Fruit fly (Drosophila melanogaster) whole organism, embryonic: ENCODE data around the gene CG6893.

Experiments
- B-H2 ChIP-seq: fragments of 200-800 bp; sonication (Bioruptor generic); optimal IDR thresholded peaks from 2 replicates; lab custom pipeline; 2018; ENCODE audit warnings: missing biosample characterization, mild to moderate bottlenecking, missing genetic modification characterization
- CG10654 ChIP-seq: fragments of 200-800 bp; sonication (Bioruptor generic); optimal IDR thresholded peaks from 2 replicates; lab custom pipeline; 2016; ENCODE audit warnings: missing biosample characterization, missing genetic modification characterization
- CG11247 ChIP-seq: fragments of 200-800 bp; sonication (Bioruptor generic); IDR thresholded peaks from 2 replicates; pipeline ENCODE4 v1.3.6; 2022; ENCODE audit warnings: missing biosample characterization, missing genetic modification characterization
- CG11560 ChIP-seq: fragments of 200-800 bp; sonication (Bioruptor generic); IDR thresholded peaks from 3 replicates; pipeline ENCODE4 v1.3.6; 2022; ENCODE audit warnings: missing biosample characterization, missing genetic modification characterization
- CG11696 ChIP-seq: fragments of 200-800 bp; sonication (Bioruptor generic); IDR thresholded peaks from 2 replicates; pipeline ENCODE4 v1.3.6; 2022; ENCODE audit warnings: missing biosample characterization, missing genetic modification characterization
- CG12659 ChIP-seq: fragments of 200-800 bp; sonication (Bioruptor generic); optimal IDR thresholded peaks from 3 replicates; lab custom pipeline; 2017; ENCODE audit warnings: mild to moderate bottlenecking, missing biosample characterization, missing genetic modification reagents, missing genetic modification characterization
- CG18599 ChIP-seq: fragments of 200-800 bp; sonication (Bioruptor generic); optimal IDR thresholded peaks from 3 replicates; lab custom pipeline; 2017; ENCODE audit warnings: missing biosample characterization, missing genetic modification characterization, mild to moderate bottlenecking, moderate library complexity, missing genetic modification reagents
- CG18764 ChIP-seq: fragments of 200-800 bp; sonication (Bioruptor generic); optimal IDR thresholded peaks from 3 replicates; lab custom pipeline; 2016; ENCODE audit warnings: missing biosample characterization, missing genetic modification characterization
- CG2889 ChIP-seq: fragments of 200-800 bp; sonication (Bioruptor generic); IDR thresholded peaks from 3 replicates; pipeline ENCODE4 v1.3.6; 2022; ENCODE audit warnings: missing biosample characterization, missing genetic modification characterization
- CG30403 ChIP-seq: fragments of 200-800 bp; sonication (Bioruptor generic); optimal IDR thresholded peaks from 3 replicates; lab custom pipeline; 2016; ENCODE audit warnings: missing biosample characterization, missing genetic modification characterization
- CG32772 ChIP-seq: fragments of 200-800 bp; sonication (Bioruptor generic); IDR thresholded peaks from 2 replicates; pipeline ENCODE4 v1.3.6; 2022; ENCODE audit warnings: missing biosample characterization, missing genetic modification characterization
- CG33213 ChIP-seq: fragments of 200-800 bp; sonication (Bioruptor generic); optimal IDR thresholded peaks from 3 replicates; lab custom pipeline; 2016; ENCODE audit warnings: missing biosample characterization, missing genetic modification characterization
- CG3407 ChIP-seq: fragments of 200-800 bp; sonication (Bioruptor generic); optimal IDR thresholded peaks from 2 replicates; lab custom pipeline; 2018; ENCODE audit warnings: missing biosample characterization, mild to moderate bottlenecking, missing genetic modification characterization
- CG4360 ChIP-seq: fragments of 200-800 bp; sonication (Bioruptor generic); IDR thresholded peaks from 2 replicates; pipeline ENCODE4 v1.3.6; 2022; ENCODE audit warnings: missing biosample characterization, missing genetic modification characterization
- CG7839 ChIP-seq: fragments of 200-800 bp; sonication (Bioruptor generic); optimal IDR thresholded peaks from 3 replicates; lab custom pipeline; 2018; ENCODE audit warnings: missing biosample characterization, mild to moderate bottlenecking, missing genetic modification characterization, moderate library complexity
- CG8281 ChIP-seq: fragments of 200-800 bp; sonication (Bioruptor generic); optimal IDR thresholded peaks from 2 replicates; lab custom pipeline; 2018; ENCODE audit warnings: missing biosample characterization, mild to moderate bottlenecking, missing genetic modification characterization, moderate library complexity
- CG8388 ChIP-seq: fragments of 200-800 bp; sonication (Bioruptor generic); optimal IDR thresholded peaks from 2 replicates; lab custom pipeline; 2019; ENCODE audit warnings: missing biosample characterization, mild to moderate bottlenecking, missing genetic modification characterization, moderate library complexity
- CG8924 ChIP-seq: fragments of 200-800 bp; optimal IDR thresholded peaks from 3 replicates; lab custom pipeline; 2019; ENCODE audit warnings: missing biosample characterization, mild to moderate bottlenecking, missing genetic modification characterization, moderate library complexity
- CG9727 ChIP-seq: fragments of 200-800 bp; sonication (Bioruptor generic); optimal IDR thresholded peaks from 3 replicates; lab custom pipeline; 2017; ENCODE audit warnings: missing biosample characterization, mild to moderate bottlenecking, missing genetic modification characterization
- CG9876 ChIP-seq: fragments of 200-800 bp; sonication (Bioruptor generic); optimal IDR thresholded peaks from 2 replicates; lab custom pipeline; 2016; ENCODE audit warnings: missing biosample characterization, missing genetic modification characterization
- Dip2 ChIP-seq: fragments of 200-800 bp; sonication (Bioruptor generic); IDR thresholded peaks from 2 replicates; pipeline ENCODE4 v1.3.6; 2022; ENCODE audit warnings: missing biosample characterization, missing genetic modification characterization
- Gug ChIP-seq: fragments of 200-800 bp; sonication (Bioruptor generic); IDR thresholded peaks from 4 replicates; pipeline ENCODE4 v1.3.6; 2022; ENCODE audit warnings: missing biosample characterization, missing genetic modification characterization
- H2.0 ChIP-seq: fragments of 200-800 bp; sonication (Bioruptor generic); IDR thresholded peaks from 2 replicates; pipeline ENCODE4 v1.3.6; 2022; ENCODE audit warnings: missing biosample characterization, missing genetic modification characterization
- HHEX ChIP-seq: fragments of 200-800 bp; sonication (Bioruptor generic); optimal IDR thresholded peaks from 3 replicates; lab custom pipeline; 2017; ENCODE audit warnings: missing biosample characterization, mild to moderate bottlenecking, missing genetic modification characterization, missing genetic modification reagents
- HLH3B ChIP-seq: fragments of 200-800 bp; sonication (Bioruptor generic); IDR thresholded peaks from 2 replicates; pipeline ENCODE4 v1.3.6; 2022; ENCODE audit warnings: missing biosample characterization, missing genetic modification characterization
- Hey ChIP-seq: fragments of 200-800 bp; sonication (Bioruptor generic); optimal IDR thresholded peaks from 3 replicates; lab custom pipeline; 2018; ENCODE audit warnings: missing biosample characterization, mild to moderate bottlenecking, missing genetic modification characterization
- HmgD ChIP-seq: fragments of 200-800 bp; sonication (Bioruptor generic); optimal IDR thresholded peaks from 3 replicates; lab custom pipeline; 2016; ENCODE audit warnings: missing biosample characterization, missing genetic modification characterization
- NC2β ChIP-seq: fragments of 200-800 bp; sonication (Bioruptor generic); optimal IDR thresholded peaks from 2 replicates; lab custom pipeline; 2016; ENCODE audit warnings: missing biosample characterization, missing genetic modification characterization
- Neu2 ChIP-seq: fragments of 200-800 bp; sonication (Bioruptor generic); optimal IDR thresholded peaks from 3 replicates; lab custom pipeline; 2016; ENCODE audit warnings: missing biosample characterization, missing genetic modification characterization, borderline replicate concordance
- Side ChIP-seq: fragments of 200-800 bp; sonication (Bioruptor generic); optimal IDR thresholded peaks from 2 replicates; lab custom pipeline; 2016; ENCODE audit warnings: missing biosample characterization, missing genetic modification characterization
- Taf1 ChIP-seq: fragments of 200-800 bp; sonication (Bioruptor generic); IDR thresholded peaks from 2 replicates; pipeline ENCODE4 v1.3.6; 2022; ENCODE audit warnings: missing biosample characterization, missing genetic modification characterization
- az2 ChIP-seq: fragments of 200-800 bp; sonication (Bioruptor generic); optimal IDR thresholded peaks from 3 replicates; lab custom pipeline; 2016; ENCODE audit warnings: missing biosample characterization, missing genetic modification characterization
- dati ChIP-seq: fragments of 200-800 bp; sonication (Bioruptor generic); IDR thresholded peaks from 2 replicates; pipeline ENCODE4 v1.3.6; 2022; ENCODE audit warnings: missing biosample characterization, missing genetic modification characterization
- dmrt99B ChIP-seq: fragments of 200-800 bp; sonication (Bioruptor generic); optimal IDR thresholded peaks from 2 replicates; lab custom pipeline; 2018; ENCODE audit warnings: missing biosample characterization, mild to moderate bottlenecking, missing genetic modification characterization, moderate library complexity
- fd3F ChIP-seq: fragments of 200-800 bp; sonication (Bioruptor generic); optimal IDR thresholded peaks from 2 replicates; lab custom pipeline; 2018; ENCODE audit warnings: missing biosample characterization, mild to moderate bottlenecking, missing genetic modification characterization, moderate library complexity
- kay ChIP-seq: fragments of 200-800 bp; sonication (Bioruptor generic); optimal IDR thresholded peaks from 2 replicates; lab custom pipeline; 2016; ENCODE audit warnings: missing biosample characterization, missing genetic modification characterization
- knrl ChIP-seq: fragments of 200-800 bp; sonication (Bioruptor generic); IDR thresholded peaks from 3 replicates; pipeline ENCODE4 v1.3.6; 2022; ENCODE audit warnings: missing biosample characterization, missing genetic modification characterization; ENCODE audit not compliant: partially characterized antibody
- mam ChIP-seq: fragments of 200-800 bp; sonication (Bioruptor generic); optimal IDR thresholded peaks from 3 replicates; lab custom pipeline; 2016; ENCODE audit warnings: missing biosample characterization, missing genetic modification characterization
- nau ChIP-seq: fragments of 200-800 bp; sonication (Bioruptor generic); optimal IDR thresholded peaks from 3 replicates; lab custom pipeline; 2017; ENCODE audit warnings: missing biosample characterization, mild to moderate bottlenecking, missing genetic modification characterization, missing genetic modification reagents
- nmo ChIP-seq: fragments of 200-800 bp; sonication (Bioruptor generic); optimal IDR thresholded peaks from 2 replicates; lab custom pipeline; 2018; ENCODE audit warnings: missing biosample characterization, mild to moderate bottlenecking, missing genetic modification characterization, moderate library complexity
- pan ChIP-seq, 4 experiments: fragments of >200 bp in 3 of 4; fragments of 200-800 bp in 1 of 4; sonication (Bioruptor generic) in 1 of 4; optimal IDR thresholded peaks in 3 of 4; IDR thresholded peaks in 1 of 4; 2 replicates each; pipeline versions ENCODE4 v1.3.6 to Lab custom; 2017 to 2022; ENCODE audit warnings: missing biosample characterization in 2 of 4, missing genetic modification characterization in 2 of 4, mixed read lengths in 1 of 4
- peb ChIP-seq: fragments of 200-800 bp; sonication (Bioruptor generic); IDR thresholded peaks from 2 replicates; pipeline ENCODE4 v1.3.6; 2022; ENCODE audit warnings: missing biosample characterization, missing genetic modification characterization
- phol ChIP-seq: fragments of 200-800 bp; sonication (Bioruptor generic); optimal IDR thresholded peaks from 3 replicates; lab custom pipeline; 2018; ENCODE audit warnings: missing biosample characterization, mild to moderate bottlenecking, missing genetic modification characterization, moderate library complexity
- ranshi ChIP-seq: fragments of 200-800 bp; sonication (Bioruptor generic); IDR thresholded peaks from 2 replicates; pipeline ENCODE4 v1.3.6; 2022; ENCODE audit warnings: missing biosample characterization, missing genetic modification characterization
- repo ChIP-seq: fragments of 200-800 bp; sonication (Bioruptor generic); optimal IDR thresholded peaks from 2 replicates; lab custom pipeline; 2016; ENCODE audit warnings: missing biosample characterization, missing genetic modification characterization
- slou ChIP-seq: fragments of 200-800 bp; sonication (Bioruptor generic); optimal IDR thresholded peaks from 3 replicates; lab custom pipeline; 2016; ENCODE audit warnings: missing biosample characterization, missing genetic modification characterization
- sob ChIP-seq: fragments of 200-800 bp; sonication (Bioruptor generic); IDR thresholded peaks from 2 replicates; pipeline ENCODE4 v1.3.6; 2022; ENCODE audit warnings: missing biosample characterization, missing genetic modification characterization
- tup ChIP-seq: fragments of 200-800 bp; sonication (Bioruptor generic); optimal IDR thresholded peaks from 2 replicates; lab custom pipeline; 2016; ENCODE audit warnings: missing biosample characterization, mild to moderate bottlenecking, missing genetic modification characterization, moderate library complexity
- zen ChIP-seq: fragments of 200-800 bp; sonication (Bioruptor generic); optimal IDR thresholded peaks from 3 replicates; lab custom pipeline; 2018; ENCODE audit warnings: missing biosample characterization, mild to moderate bottlenecking, missing genetic modification characterization, moderate library complexity
- zfh2 ChIP-seq: fragments of 200-800 bp; sonication (Bioruptor generic); optimal IDR thresholded peaks from 2 replicates; lab custom pipeline; 2016; ENCODE audit warnings: missing biosample characterization, missing genetic modification characterization

The CG6893 gene

dm6 chr3L:18675363-18675866 is 18.6 kb upstream of the CG6893 start, which contains the start of the genes GNBP2 and GNBP1 (continued):
- TF ChIP-seq Gug (GFP tag; lab: Robert Waterston, UW) (0 out of 4 replicates have a peak, but pooled peaks have one; percentile 21), fd3F (GFP tag; lab: Kevin White, UChicago) (peak; percentile 24), CG11560 (tag; lab: Robert Waterston, UW) (no peak), peb (GFP tag; lab: Robert Waterston, UW) (peak; percentile 32; the same call in 1 of the 2 replicates), nau (GFP tag; lab: Kevin White, UChicago) (no peak), CG2889 (GFP tag; lab: Robert Waterston, UW) (no peak), dmrt99B (tag; lab: Kevin White, UChicago) (peak; percentile 78), dati (GFP tag; lab: Robert Waterston, UW) (no peak), pan (optimal IDR thresholded peaks at IDR 0.05; lab: Kevin White, UChicago) (no peak), pan (GFP tag; optimal IDR thresholded peaks at IDR 0.05 in 1 of 2, IDR thresholded peaks at IDR 0.05 in 1 of 2) (peak in 1 of 2 experiments; percentile 86), az2 (GFP tag; lab: Kevin White, UChicago) (peak; percentile 19), H2.0 (0 out of 2 replicates have a peak, but pooled peaks have one; percentile 7), CG18764 (GFP tag; lab: Kevin White, UChicago) (no peak), CG11247 (GFP tag; lab: Robert Waterston, UW) (0 out of 2 replicates have a peak, but pooled peaks have one; percentile 7), CG8388 (GFP tag; lab: Kevin White, UChicago) (peak; percentile 56), NC2β (GFP tag; lab: Kevin White, UChicago) (no peak), knrl (GFP tag; lab: Robert Waterston, UW) (no peak), CG11696 (GFP tag; lab: Robert Waterston, UW) (peak; percentile 43; the same call in 1 of the 2 replicates), CG33213 (GFP tag; lab: Kevin White, UChicago) (no peak), CG3407 (no peak), phol (tag; lab: Kevin White, UChicago) (peak; percentile 65), CG10654 (peak; percentile 17), HHEX (GFP tag; lab: Kevin White, UChicago) (peak; percentile 55), kay (no peak), tup (GFP tag; lab: Kevin White, UChicago) (no peak), mam (no peak), Neu2 (GFP tag; lab: Kevin White, UChicago) (no peak), CG9876 (GFP tag; lab: Kevin White, UChicago) (no peak), Taf1 (GFP tag; lab: Robert Waterston, UW) (0 out of 2 replicates have a peak, but pooled peaks have one; percentile 22), sob (GFP tag; lab: Robert Waterston, UW) (0 out of 2 replicates have a peak, but pooled peaks have one; percentile 44), CG30403 (GFP tag; lab: Kevin White, UChicago) (peak; percentile 51), CG9727 (GFP tag; lab: Kevin White, UChicago) (peak; percentile 39), CG8924 (peak; percentile 59), CG32772 (no peak; the same call in 1 of the 2 replicates), HmgD (GFP tag; lab: Kevin White, UChicago) (no peak), CG7839 (tag; lab: Kevin White, UChicago) (peak; percentile 78), HLH3B (GFP tag; lab: Robert Waterston, UW) (peak; percentile 76), zen (tag; lab: Kevin White, UChicago) (no peak), Side (no peak), zfh2 (GFP tag; lab: Kevin White, UChicago) (no peak), Hey (tag; lab: Kevin White, UChicago) (no peak), CG8281 (peak; percentile 35), CG18599 (GFP tag; lab: Kevin White, UChicago) (peak; percentile 63), B-H2 (GFP tag; lab: Kevin White, UChicago) (no peak), nmo (GFP tag; lab: Kevin White, UChicago) (peak; percentile 55), CG12659 (peak; percentile 32), Dip2 (no peak), repo (GFP tag; lab: Kevin White, UChicago) (no peak), ranshi (GFP tag; lab: Robert Waterston, UW) (peak; percentile 72), slou (no peak), CG4360 (GFP tag; lab: Robert Waterston, UW) (no peak)
